Fruit fly (Drosophila melanogaster): ENCODE data around the gene CG13857.
A peak's percentile ranks its signal among the peaks of the same experiment; 100 is the strongest.

Gene CG13857

DNA sequence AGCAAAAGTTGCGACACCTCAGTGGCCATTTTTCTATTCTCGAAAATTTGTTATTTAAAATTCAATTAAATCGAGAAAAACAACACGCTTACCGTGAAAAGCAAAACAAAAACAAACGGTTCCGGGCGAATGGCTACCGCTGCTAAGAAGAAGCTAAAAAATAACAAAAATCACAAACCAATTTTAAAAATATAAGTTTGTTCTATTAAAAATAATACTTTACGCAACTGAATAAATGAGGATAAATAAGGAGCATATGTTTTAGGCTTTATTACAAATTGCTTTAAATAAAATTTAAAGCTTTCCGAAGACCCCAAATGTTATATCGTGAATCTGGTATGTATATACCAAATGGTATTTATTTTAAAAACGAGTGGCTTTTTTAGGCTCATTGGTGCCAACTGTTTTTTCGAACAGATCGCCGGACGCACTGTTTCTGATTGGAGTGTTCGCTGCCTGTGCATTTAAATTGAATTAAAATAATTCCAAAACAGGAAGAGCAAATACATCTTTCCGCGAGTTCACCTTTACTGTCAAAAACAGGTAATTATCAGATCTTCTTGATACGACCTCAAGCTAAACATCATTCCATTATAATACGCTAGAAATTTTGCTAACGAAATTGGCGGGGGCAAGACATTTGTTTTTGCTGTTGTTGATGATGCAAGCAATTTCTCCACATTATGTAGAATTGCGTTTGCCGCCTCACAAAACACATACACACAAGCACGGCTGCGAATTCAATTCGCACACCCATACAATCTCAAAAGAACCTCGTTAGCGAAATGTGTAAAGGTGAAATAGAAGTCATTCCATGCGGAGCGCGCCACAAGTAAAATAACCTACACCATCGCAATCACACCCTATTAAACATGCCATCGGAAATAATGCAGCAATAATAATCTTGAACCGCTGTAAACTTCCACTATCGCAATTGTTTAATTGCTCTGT lies 26.5 kb downstream of the CG13857 start, which contains the start of the genes Polr3F and PyK (continued):
- peak; percentile 60 for TF ChIP-seq pzg (GFP tag; optimal IDR thresholded peaks at IDR 0.05)
- no peak for TF ChIP-seq Hr3 (GFP tag; optimal IDR thresholded peaks at IDR 0.05)
- TF ChIP-seq Hr39 (optimal IDR thresholded peaks at IDR 0.05): no peak
- peak; percentile 6 for TF ChIP-seq Bteb2 (GFP tag; optimal IDR thresholded peaks at IDR 0.05)
- TF ChIP-seq CG4360 (GFP tag; IDR thresholded peaks at IDR 0.05): no peak
- TF ChIP-seq sc (optimal IDR thresholded peaks at IDR 0.05): no peak
- TF ChIP-seq sc (GFP tag; optimal IDR thresholded peaks at IDR 0.05): no peak
- no peak for TF ChIP-seq dimm (GFP tag; IDR thresholded peaks at IDR 0.05)
- TF ChIP-seq HLH54F (GFP tag; optimal IDR thresholded peaks at IDR 0.05): no peak
- no peak for TF ChIP-seq CG30431 (GFP tag; optimal IDR thresholded peaks at IDR 0.05)
- peak; percentile 59 for TF ChIP-seq gem (tag; optimal IDR thresholded peaks at IDR 0.05)
- TF ChIP-seq Aef1 (GFP tag; IDR thresholded peaks at IDR 0.05): peak; percentile 12; the same call in 1 of the 3 replicates
- TF ChIP-seq Fer1 (GFP tag; optimal IDR thresholded peaks at IDR 0.05): no peak

DNA sequence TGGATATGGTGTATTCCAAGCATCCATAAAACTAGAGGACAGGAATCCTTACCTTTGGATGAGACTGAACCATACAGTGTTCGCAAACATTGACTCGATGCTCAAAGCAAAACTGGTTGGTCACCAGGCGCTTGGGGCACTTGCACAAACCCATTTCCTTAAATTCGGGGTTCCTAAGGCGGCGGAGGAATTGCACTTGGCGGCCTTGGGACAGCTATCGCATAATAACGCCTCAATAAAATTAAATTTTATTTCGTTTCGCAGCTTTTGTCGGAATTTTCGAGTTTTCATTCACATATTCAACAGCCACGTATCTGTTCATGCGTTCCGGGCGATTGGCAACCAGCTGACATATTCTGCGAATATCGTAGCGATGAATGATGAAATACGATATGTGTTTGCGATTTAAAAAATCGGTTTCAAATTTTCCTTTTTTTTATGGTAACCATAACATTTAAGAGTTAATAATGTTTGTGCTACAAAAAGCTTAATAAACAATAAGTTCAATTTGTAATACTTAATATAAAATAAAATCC lies 28.2 kb downstream of the CG13857 start, which contains the start of gene CG5382:
CG5382 (minus strand) TSS at position 324 of the 536 bp plus-strand sequence.
- no peak for TF ChIP-seq CG4328 (GFP tag; optimal IDR thresholded peaks at IDR 0.05)
- TF ChIP-seq CG2120 (GFP tag; optimal IDR thresholded peaks at IDR 0.05): no peak
- TF ChIP-seq Scr (GFP tag; IDR thresholded peaks at IDR 0.05; ENCODE audit: partially characterized antibody): peak; percentile 22; the same call in 1 of the 2 replicates
- no peak for TF ChIP-seq otp (GFP tag; IDR thresholded peaks at IDR 0.05)
- TF ChIP-seq pzg (GFP tag; optimal IDR thresholded peaks at IDR 0.05): peak; percentile 46
- TF ChIP-seq Xbp1 (GFP tag; optimal IDR thresholded peaks at IDR 0.05): peak; percentile 57
- no peak for TF ChIP-seq Rx (GFP tag; IDR thresholded peaks at IDR 0.05)
- no peak for TF ChIP-seq CkIIα-i1 (GFP tag; IDR thresholded peaks at IDR 0.05)
- peak; percentile 38; the same call in 1 of the 2 replicates for TF ChIP-seq CG13287 (GFP tag; IDR thresholded peaks at IDR 0.05; ENCODE audit: partially characterized antibody)
- no peak for TF ChIP-seq CG1233 (GFP tag; optimal IDR thresholded peaks at IDR 0.05)
- TF ChIP-seq tap (tag; optimal IDR thresholded peaks at IDR 0.05): no peak
- TF ChIP-seq CG12659 (GFP tag; optimal IDR thresholded peaks at IDR 0.05): no peak
- TF ChIP-seq amos (GFP tag; IDR thresholded peaks at IDR 0.05; ENCODE audit: partially characterized antibody): peak; percentile 34; the same call in 1 of the 2 replicates
- no peak for TF ChIP-seq shn (GFP tag; optimal IDR thresholded peaks at IDR 0.05)
- TF ChIP-seq CG9876 (GFP tag; optimal IDR thresholded peaks at IDR 0.05): no peak
- TF ChIP-seq E2f2 (GFP tag; IDR thresholded peaks at IDR 0.05): peak; percentile 69
- no peak for TF ChIP-seq tup (GFP tag; optimal IDR thresholded peaks at IDR 0.05)
- no peak for TF ChIP-seq PHDP (tag; optimal IDR thresholded peaks at IDR 0.05)
- TF ChIP-seq Ada2b (GFP tag; IDR thresholded peaks at IDR 0.05): no peak
- no peak for TF ChIP-seq CG43689 (GFP tag; IDR thresholded peaks at IDR 0.05)
- no peak for TF ChIP-seq CrebB (tag; optimal IDR thresholded peaks at IDR 0.05)
- TF ChIP-seq ci (GFP tag; IDR thresholded peaks at IDR 0.05): no peak
- TF ChIP-seq CG18764 (GFP tag; optimal IDR thresholded peaks at IDR 0.05): no peak
- TF ChIP-seq CG18476 (GFP tag; optimal IDR thresholded peaks at IDR 0.05): no peak
- no peak for TF ChIP-seq Hr3 (GFP tag; optimal IDR thresholded peaks at IDR 0.05)
- no peak for TF ChIP-seq bcd (GFP tag; optimal IDR thresholded peaks at IDR 0.05)
- TF ChIP-seq run (tag; optimal IDR thresholded peaks at IDR 0.05): no peak
- no peak for TF ChIP-seq crc (GFP tag; optimal IDR thresholded peaks at IDR 0.05)
- no peak for TF ChIP-seq MTF-1 (GFP tag; optimal IDR thresholded peaks at IDR 0.05; ENCODE audit: borderline replicate concordance)
- TF ChIP-seq sd (tag; optimal IDR thresholded peaks at IDR 0.05): peak; percentile 30
- TF ChIP-seq CG8388 (GFP tag; optimal IDR thresholded peaks at IDR 0.05): no peak
- no peak for TF ChIP-seq CG12942 (GFP tag; optimal IDR thresholded peaks at IDR 0.05)
- TF ChIP-seq GATAe (GFP tag; conservative IDR thresholded peaks at IDR 0.05): no peak
- no peak for TF ChIP-seq CG11398 (GFP tag; optimal IDR thresholded peaks at IDR 0.05)
- TF ChIP-seq HmgD (GFP tag; optimal IDR thresholded peaks at IDR 0.05): no peak
- TF ChIP-seq grn (GFP tag; optimal IDR thresholded peaks at IDR 0.05): no peak
